Worm (Caenorhabditis elegans): Measurements from ENCODE around the gene F38B2.2.

ce11 chrX:11249392-11249791 lies 29.8 kb downstream of the F38B2.2 start:
- TF ChIP-seq nhr-25 (tag; optimal IDR thresholded peaks at IDR 0.05): no peak
- no peak for TF ChIP-seq elt-3 (tag; optimal IDR thresholded peaks at IDR 0.05)
- TF ChIP-seq nhr-237 (tag; optimal IDR thresholded peaks at IDR 0.05): no peak
- TF ChIP-seq unc-62 (GFP tag; optimal IDR thresholded peaks at IDR 0.05): no peak
- no peak for TF ChIP-seq nhr-28 (tag; optimal IDR thresholded peaks at IDR 0.05)
- no peak for TF ChIP-seq snpc-4 (tag; optimal IDR thresholded peaks at IDR 0.05)
- TF ChIP-seq egl-27 (tag; optimal IDR thresholded peaks at IDR 0.05): no peak

Measured in whole organism, L3 larva.